Fruit fly (Drosophila melanogaster): ENCODE results near the gene CG16903.

CG16903 gene

dm6 chrX:2080367-2080927 lies at the start of gene CG16903, which contains the start of gene Unc-76:
TSS of gene CG16903 (minus strand) at chrX:2080405.
TSS of gene Unc-76 (plus strand) at chrX:2080610.
- TF ChIP-seq noc (tag; optimal IDR thresholded peaks at IDR 0.05), result peak; percentile 45

- no peak for TF ChIP-seq noc (tag; optimal IDR thresholded peaks at IDR 0.05)
These were observed 45.4 kb upstream of the CG16903 start for dm6 chrX:2125527-2126088.

dm6 chrX:2123965-2124688 lies 43.9 kb upstream of the CG16903 start:
- TF ChIP-seq noc (tag; optimal IDR thresholded peaks at IDR 0.05), result peak; percentile 97

- peak; percentile 28 for TF ChIP-seq noc (tag; optimal IDR thresholded peaks at IDR 0.05)
These were observed 43.1 kb upstream of the CG16903 start, which contains the start of gene ph-d for dm6 chrX:2123013-2123964. TSS of gene ph-d (minus strand) at chrX:2123286.

- peak; percentile 6 for TF ChIP-seq noc (tag; optimal IDR thresholded peaks at IDR 0.05)
These were observed 41.8 kb upstream of the CG16903 start for dm6 chrX:2121716-2122601.

- no peak for TF ChIP-seq noc (tag; optimal IDR thresholded peaks at IDR 0.05)
These were observed 32.5 kb upstream of the CG16903 start for dm6 chrX:2112660-2113059.

- TF ChIP-seq noc (tag; optimal IDR thresholded peaks at IDR 0.05), result no peak
These were observed 28.4 kb upstream of the CG16903 start for dm6 chrX:2108639-2109038.

- TF ChIP-seq noc (tag; optimal IDR thresholded peaks at IDR 0.05), result no peak
These were observed 27.7 kb upstream of the CG16903 start for dm6 chrX:2107782-2108409.

dm6 chrX:2106367-2106766 lies 26.2 kb upstream of the CG16903 start:
- TF ChIP-seq noc (tag; optimal IDR thresholded peaks at IDR 0.05), result no peak

- no peak for TF ChIP-seq noc (tag; optimal IDR thresholded peaks at IDR 0.05)
These were observed 24.2 kb upstream of the CG16903 start for dm6 chrX:2104365-2104764.

dm6 chrX:2103859-2104258 lies 23.7 kb upstream of the CG16903 start:
- TF ChIP-seq noc (tag; optimal IDR thresholded peaks at IDR 0.05), result no peak

- TF ChIP-seq noc (tag; optimal IDR thresholded peaks at IDR 0.05), result no peak
These were observed 18.1 kb upstream of the CG16903 start for dm6 chrX:2098267-2098666.

dm6 chrX:2096341-2096740 lies 16.1 kb upstream of the CG16903 start:
- TF ChIP-seq noc (tag; optimal IDR thresholded peaks at IDR 0.05), result no peak

dm6 chrX:2094072-2094761 lies 14.0 kb upstream of the CG16903 start, which contains the start of gene csw:
TSS of gene csw (plus strand) at chrX:2094234.
- TF ChIP-seq noc (tag; optimal IDR thresholded peaks at IDR 0.05), result peak; percentile 12

All from whole organism, larva.